Fruit fly (Drosophila melanogaster) whole organism, embryonic: ENCODE results near the gene CG11095.

Experiments
- CG10366 ChIP-seq: fragments of 200-800 bp; sonication (Bioruptor generic); IDR thresholded peaks from 2 replicates; pipeline ENCODE4 v1.3.6; 2022; ENCODE audit warnings: missing biosample characterization, missing genetic modification characterization
- CG12299 ChIP-seq: fragments of 200-800 bp; sonication (Bioruptor generic); optimal IDR thresholded peaks from 2 replicates; lab custom pipeline; 2018; ENCODE audit warnings: missing biosample characterization, mild to moderate bottlenecking, missing genetic modification characterization
- CG13123 ChIP-seq: fragments of 200-800 bp; sonication (Bioruptor generic); optimal IDR thresholded peaks from 2 replicates; lab custom pipeline; 2016; ENCODE audit warnings: missing biosample characterization, missing genetic modification characterization
- CG13287 ChIP-seq: fragments of 200-800 bp; sonication (Bioruptor generic); IDR thresholded peaks from 2 replicates; pipeline ENCODE4 v1.3.6; 2022; ENCODE audit warnings: missing biosample characterization, missing genetic modification characterization; ENCODE audit not compliant: partially characterized antibody
- CG13424 ChIP-seq: fragments of 200-800 bp; sonication (Bioruptor generic); optimal IDR thresholded peaks from 2 replicates; lab custom pipeline; 2019; ENCODE audit warnings: missing biosample characterization, mild to moderate bottlenecking, missing genetic modification characterization, moderate library complexity
- CG14710 ChIP-seq: fragments of 200-800 bp; sonication (Bioruptor generic); optimal IDR thresholded peaks from 3 replicates; lab custom pipeline; 2019; ENCODE audit warnings: missing biosample characterization, mild to moderate bottlenecking, missing genetic modification characterization, moderate library complexity
- CG14965 ChIP-seq: fragments of 200-800 bp; sonication (Bioruptor generic); optimal IDR thresholded peaks from 2 replicates; lab custom pipeline; 2016; ENCODE audit warnings: missing biosample characterization, missing genetic modification characterization, borderline replicate concordance
- CG16813 ChIP-seq: fragments of 200-800 bp; sonication (Bioruptor generic); IDR thresholded peaks from 3 replicates; pipeline ENCODE4 v1.3.6; 2022; ENCODE audit warnings: missing biosample characterization, missing genetic modification characterization; ENCODE audit not compliant: partially characterized antibody
- CG17328 ChIP-seq: fragments of 200-800 bp; sonication (Bioruptor generic); IDR thresholded peaks from 2 replicates; pipeline ENCODE4 v1.3.6; 2022; ENCODE audit warnings: missing biosample characterization, missing genetic modification characterization
- CG17359 ChIP-seq: fragments of 200-800 bp; sonication (Bioruptor generic); optimal IDR thresholded peaks from 3 replicates; lab custom pipeline; 2018; ENCODE audit warnings: missing biosample characterization, mild to moderate bottlenecking, missing genetic modification characterization, moderate library complexity
- CG17612 ChIP-seq: fragments of 200-800 bp; sonication (Bioruptor generic); IDR thresholded peaks from 2 replicates; pipeline ENCODE4 v1.3.6; 2022; ENCODE audit warnings: missing biosample characterization, missing genetic modification characterization
- CG18619 ChIP-seq: fragments of 200-800 bp; sonication (Bioruptor generic); optimal IDR thresholded peaks from 3 replicates; lab custom pipeline; 2017; ENCODE audit warnings: missing biosample characterization, mild to moderate bottlenecking, missing genetic modification characterization
- CG2129 ChIP-seq: fragments of 200-800 bp; sonication (Bioruptor generic); IDR thresholded peaks from 2 replicates; pipeline ENCODE4 v1.3.6; 2022; ENCODE audit warnings: missing biosample characterization, missing genetic modification characterization; ENCODE audit not compliant: partially characterized antibody
- CG3838 ChIP-seq: fragments of 200-800 bp; sonication (Bioruptor generic); optimal IDR thresholded peaks from 3 replicates; lab custom pipeline; 2016; ENCODE audit warnings: missing biosample characterization, missing genetic modification characterization
- CG4404 ChIP-seq: fragments of 200-800 bp; sonication (Bioruptor generic); IDR thresholded peaks from 2 replicates; pipeline ENCODE4 v1.3.6; 2022; ENCODE audit warnings: missing biosample characterization, missing genetic modification characterization
- CG4820 ChIP-seq: fragments of 200-800 bp; sonication (Bioruptor generic); optimal IDR thresholded peaks from 3 replicates; lab custom pipeline; 2016; ENCODE audit warnings: missing biosample characterization, missing genetic modification characterization
- CG6765 ChIP-seq: fragments of 200-800 bp; sonication (Bioruptor generic); optimal IDR thresholded peaks from 3 replicates; lab custom pipeline; 2017; ENCODE audit warnings: missing biosample characterization, mild to moderate bottlenecking, missing genetic modification characterization
- CG6791 ChIP-seq: fragments of 200-800 bp; sonication (Bioruptor generic); IDR thresholded peaks from 3 replicates; pipeline ENCODE4 v1.3.6; 2022; ENCODE audit warnings: missing biosample characterization, missing genetic modification characterization; ENCODE audit not compliant: partially characterized antibody
- CG9817 ChIP-seq: fragments of 200-800 bp; sonication (Bioruptor generic); optimal IDR thresholded peaks from 2 replicates; lab custom pipeline; 2018; ENCODE audit warnings: missing biosample characterization, mild to moderate bottlenecking, missing genetic modification characterization, moderate library complexity
- Dfd ChIP-seq, 2 experiments: fragments of >200 bp; optimal IDR thresholded peaks; 2 replicates each; lab custom pipeline; 2017; ENCODE audit warnings: missing biosample characterization in 2 of 2, missing genetic modification characterization in 2 of 2
- Eip74EF ChIP-seq, 2 experiments: fragments of 200-800 bp in 1 of 2; fragments of >200 bp in 1 of 2; sonication (Bioruptor generic) in 1 of 2; optimal IDR thresholded peaks; 2 replicates each; lab custom pipeline; 2017 to 2019; ENCODE audit warnings: missing biosample characterization in 2 of 2, missing genetic modification characterization in 2 of 2, mild to moderate bottlenecking in 1 of 2, moderate library complexity in 1 of 2
- Fer1 ChIP-seq: fragments of 200-800 bp; sonication (Bioruptor generic); optimal IDR thresholded peaks from 2 replicates; lab custom pipeline; 2017; ENCODE audit warnings: missing biosample characterization, mild to moderate bottlenecking, missing genetic modification characterization
- H2.0 ChIP-seq: fragments of 200-800 bp; sonication (Bioruptor generic); IDR thresholded peaks from 2 replicates; pipeline ENCODE4 v1.3.6; 2022; ENCODE audit warnings: missing biosample characterization, missing genetic modification characterization
- HHEX ChIP-seq: fragments of 200-800 bp; sonication (Bioruptor generic); optimal IDR thresholded peaks from 3 replicates; lab custom pipeline; 2017; ENCODE audit warnings: missing biosample characterization, mild to moderate bottlenecking, missing genetic modification characterization, missing genetic modification reagents
- Jarid2 ChIP-seq: fragments of 200-800 bp; sonication (Bioruptor generic); optimal IDR thresholded peaks from 3 replicates; lab custom pipeline; 2017; ENCODE audit warnings: mild to moderate bottlenecking, missing biosample characterization, missing genetic modification reagents, missing genetic modification characterization
- Lim3 ChIP-seq: fragments of 200-800 bp; sonication (Bioruptor generic); IDR thresholded peaks from 2 replicates; pipeline ENCODE4 v1.3.6; 2022; ENCODE audit warnings: missing biosample characterization, missing genetic modification characterization
- Lpt ChIP-seq: fragments of >200 bp; optimal IDR thresholded peaks from 2 replicates; lab custom pipeline; 2018; ENCODE audit warnings: missing biosample characterization, missing genetic modification characterization
- MBD-R2 ChIP-seq: fragments of 200-800 bp; sonication (Bioruptor generic); IDR thresholded peaks from 2 replicates; pipeline ENCODE4 v1.3.6; 2022; ENCODE audit warnings: missing biosample characterization, missing genetic modification characterization
- Opbp ChIP-seq: fragments of 200-800 bp; sonication (Bioruptor generic); IDR thresholded peaks from 3 replicates; pipeline ENCODE4 v1.3.6; 2022; ENCODE audit warnings: missing biosample characterization, missing genetic modification characterization; ENCODE audit not compliant: partially characterized antibody
- Optix ChIP-seq: fragments of 200-800 bp; sonication (Bioruptor generic); IDR thresholded peaks from 3 replicates; pipeline ENCODE4 v1.3.6; 2022; ENCODE audit warnings: missing biosample characterization, missing genetic modification characterization
- Rfx ChIP-seq: fragments of 200-800 bp; sonication (Bioruptor generic); IDR thresholded peaks from 2 replicates; pipeline ENCODE4 v1.3.6; 2022; ENCODE audit warnings: missing biosample characterization, missing genetic modification characterization
- Xrp1 ChIP-seq: fragments of 200-800 bp; sonication (Bioruptor generic); IDR thresholded peaks from 2 replicates; pipeline ENCODE4 v1.3.6; 2022; ENCODE audit warnings: missing biosample characterization, missing genetic modification characterization
- aop ChIP-seq: fragments of 200-800 bp; sonication (Bioruptor generic); IDR thresholded peaks from 2 replicates; pipeline ENCODE4 v1.3.6; 2022; ENCODE audit warnings: missing biosample characterization, missing genetic modification characterization
- chinmo ChIP-seq: fragments of 200-800 bp; sonication (Bioruptor generic); IDR thresholded peaks from 4 replicates; pipeline ENCODE4 v1.3.6; 2022; ENCODE audit warnings: missing biosample characterization, missing genetic modification characterization; ENCODE audit not compliant: partially characterized antibody
- dmrt11E ChIP-seq: fragments of 200-800 bp; sonication (Bioruptor generic); optimal IDR thresholded peaks from 3 replicates; lab custom pipeline; 2018; ENCODE audit warnings: missing biosample characterization, mild to moderate bottlenecking, missing genetic modification characterization, moderate library complexity
- gem ChIP-seq: fragments of 200-800 bp; sonication (Bioruptor generic); optimal IDR thresholded peaks from 2 replicates; lab custom pipeline; 2019; ENCODE audit warnings: missing biosample characterization, mild to moderate bottlenecking, missing genetic modification characterization, moderate library complexity
- insv ChIP-seq, 2 experiments: fragments of 200-800 bp; sonication (Bioruptor generic); optimal IDR thresholded peaks; 3 replicates each; lab custom pipeline; 2016 to 2018; ENCODE audit warnings: missing biosample characterization in 2 of 2, missing genetic modification characterization in 2 of 2
- lbe ChIP-seq: fragments of 200-800 bp; sonication (Bioruptor generic); optimal IDR thresholded peaks from 2 replicates; lab custom pipeline; 2016; ENCODE audit warnings: missing biosample characterization, mild to moderate bottlenecking, missing genetic modification characterization
- lov ChIP-seq, 2 experiments: fragments of 200-800 bp in 1 of 2; fragments of >200 bp in 1 of 2; sonication (Bioruptor generic) in 1 of 2; IDR thresholded peaks in 1 of 2; optimal IDR thresholded peaks in 1 of 2; 2 replicates in 1 of 2; 3 replicates in 1 of 2; pipeline versions ENCODE4 v1.3.6 to Lab custom; 2017 to 2022; ENCODE audit warnings: missing biosample characterization in 1 of 2, missing genetic modification characterization in 1 of 2
- luna ChIP-seq: fragments of 200-800 bp; sonication (Bioruptor generic); optimal IDR thresholded peaks from 2 replicates; lab custom pipeline; 2016; ENCODE audit warnings: missing biosample characterization, missing genetic modification characterization
- pan ChIP-seq, 4 experiments: fragments of >200 bp in 3 of 4; fragments of 200-800 bp in 1 of 4; sonication (Bioruptor generic) in 1 of 4; optimal IDR thresholded peaks in 3 of 4; IDR thresholded peaks in 1 of 4; 2 replicates each; pipeline versions ENCODE4 v1.3.6 to Lab custom; 2017 to 2022; ENCODE audit warnings: missing biosample characterization in 2 of 4, missing genetic modification characterization in 2 of 4, mixed read lengths in 1 of 4
- peb ChIP-seq: fragments of 200-800 bp; sonication (Bioruptor generic); IDR thresholded peaks from 2 replicates; pipeline ENCODE4 v1.3.6; 2022; ENCODE audit warnings: missing biosample characterization, missing genetic modification characterization
- phol ChIP-seq: fragments of 200-800 bp; sonication (Bioruptor generic); optimal IDR thresholded peaks from 3 replicates; lab custom pipeline; 2018; ENCODE audit warnings: missing biosample characterization, mild to moderate bottlenecking, missing genetic modification characterization, moderate library complexity
- repo ChIP-seq: fragments of 200-800 bp; sonication (Bioruptor generic); optimal IDR thresholded peaks from 2 replicates; lab custom pipeline; 2016; ENCODE audit warnings: missing biosample characterization, missing genetic modification characterization
- tin ChIP-seq: fragments of 200-800 bp; sonication (Bioruptor generic); optimal IDR thresholded peaks from 3 replicates; lab custom pipeline; 2016; ENCODE audit warnings: missing biosample characterization, missing genetic modification characterization
- tup ChIP-seq: fragments of 200-800 bp; sonication (Bioruptor generic); optimal IDR thresholded peaks from 2 replicates; lab custom pipeline; 2016; ENCODE audit warnings: missing biosample characterization, mild to moderate bottlenecking, missing genetic modification characterization, moderate library complexity
- zen ChIP-seq: fragments of 200-800 bp; sonication (Bioruptor generic); optimal IDR thresholded peaks from 3 replicates; lab custom pipeline; 2018; ENCODE audit warnings: missing biosample characterization, mild to moderate bottlenecking, missing genetic modification characterization, moderate library complexity

CG11095 gene

DNA sequence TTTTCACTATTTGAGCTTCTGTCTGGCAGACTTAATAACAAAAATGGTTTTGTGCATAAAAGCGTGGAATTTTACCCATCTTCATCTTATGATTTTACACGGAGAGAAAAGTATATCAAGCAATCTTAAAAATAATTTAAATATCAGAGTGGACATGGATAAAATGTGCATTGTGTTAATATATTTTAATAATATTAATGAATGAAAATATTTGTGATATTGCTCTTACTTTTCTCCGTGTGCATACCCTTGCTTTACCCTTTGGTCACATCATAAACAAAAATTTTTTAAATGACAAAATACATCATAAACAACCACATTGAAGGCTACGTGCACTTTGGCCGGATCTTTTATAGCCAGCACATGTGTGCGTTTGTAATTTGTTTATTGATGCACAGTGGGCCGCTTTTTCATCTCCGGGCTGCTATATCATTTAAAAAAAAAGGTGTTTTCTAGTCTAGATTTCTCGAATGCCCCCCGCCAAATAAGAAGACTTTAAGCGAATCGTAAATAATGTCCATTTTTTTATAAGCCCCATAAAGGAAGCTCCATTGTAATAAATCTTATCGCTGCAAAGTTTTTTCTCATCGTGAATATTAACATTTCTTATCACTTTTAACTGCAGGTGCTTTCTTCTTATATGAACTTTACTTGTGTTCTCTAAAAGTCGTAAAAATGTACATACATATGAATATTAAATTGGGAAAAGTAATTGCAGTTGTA lies 46.9 kb upstream of the CG11095 start (continued):
- no peak for TF ChIP-seq lov (optimal IDR thresholded peaks at IDR 0.05; lab: Kevin White, UChicago)
- 0 out of 3 replicates have a peak, but pooled peaks have one; percentile 6 for TF ChIP-seq lov (GFP tag; IDR thresholded peaks at IDR 0.05; lab: Robert Waterston, UW)
- TF ChIP-seq CG17359 (tag; lab: Kevin White, UChicago) = peak; percentile 76
- TF ChIP-seq CG2129 = no peak
- peak; percentile 32 for TF ChIP-seq HHEX
- peak; percentile 61 for TF ChIP-seq CG17328 (GFP tag; lab: Robert Waterston, UW)
- peak; percentile 45 for TF ChIP-seq Fer1
- no peak for TF ChIP-seq Lim3 (GFP tag; lab: Robert Waterston, UW)
- TF ChIP-seq dmrt11E = no peak
- TF ChIP-seq CG16813 (GFP tag; lab: Robert Waterston, UW) = no peak
- peak; percentile 57 for TF ChIP-seq Xrp1
- no peak for TF ChIP-seq CG17612
- TF ChIP-seq CG18619 = no peak
- no peak for TF ChIP-seq CG6791 (GFP tag; lab: Robert Waterston, UW)
- TF ChIP-seq MBD-R2 = no peak
- TF ChIP-seq CG9817 = no peak
- no peak for TF ChIP-seq Eip74EF (GFP tag; optimal IDR thresholded peaks at IDR 0.05; lab: Kevin White, UChicago)
- no peak for TF ChIP-seq zen (tag; lab: Kevin White, UChicago)
- TF ChIP-seq aop = no peak
- TF ChIP-seq CG4820 (GFP tag; lab: Kevin White, UChicago) = peak; percentile 34
- no peak for TF ChIP-seq luna (GFP tag; lab: Kevin White, UChicago)
- peak; percentile 60 for TF ChIP-seq Rfx
- TF ChIP-seq CG6765 (GFP tag; lab: Kevin White, UChicago) = no peak
- TF ChIP-seq Optix (GFP tag; lab: Robert Waterston, UW) = peak; percentile 61; the same call in 2 of the 3 replicates
- no peak for TF ChIP-seq CG12299
- no peak for TF ChIP-seq Jarid2 (GFP tag; lab: Kevin White, UChicago)
- no peak for TF ChIP-seq repo
- TF ChIP-seq CG14965 (GFP tag; lab: Kevin White, UChicago) = no peak
- no peak for TF ChIP-seq CG10366
- TF ChIP-seq lbe (GFP tag; lab: Kevin White, UChicago) = no peak
- no peak for TF ChIP-seq CG4404 (GFP tag; lab: Robert Waterston, UW)
- TF ChIP-seq tin = peak; percentile 4
- no peak for TF ChIP-seq CG3838
- 0 out of 2 replicates have a peak, but pooled peaks have one; percentile 20 for TF ChIP-seq H2.0 (GFP tag; lab: Robert Waterston, UW)
- TF ChIP-seq pan (optimal IDR thresholded peaks at IDR 0.05; lab: Kevin White, UChicago) = no peak
- TF ChIP-seq pan (GFP tag; optimal IDR thresholded peaks at IDR 0.05 in 1 of 2, IDR thresholded peaks at IDR 0.05 in 1 of 2) = peak in 1 of 2 experiments; percentile 56
- no peak for TF ChIP-seq insv (GFP tag; optimal IDR thresholded peaks at IDR 0.05; lab: Kevin White, UChicago)
- TF ChIP-seq peb (GFP tag; lab: Robert Waterston, UW) = peak; percentile 15; the same call in 1 of the 2 replicates
- no peak for TF ChIP-seq tup
- no peak for TF ChIP-seq CG13287 (GFP tag; lab: Robert Waterston, UW)
- TF ChIP-seq CG13424 (tag; lab: Kevin White, UChicago) = peak; percentile 60
- TF ChIP-seq Lpt (GFP tag; lab: Kevin White, UChicago) = no peak
- no peak for TF ChIP-seq Dfd (GFP tag; optimal IDR thresholded peaks at IDR 0.05; lab: Kevin White, UChicago)
- no peak for TF ChIP-seq chinmo (GFP tag; lab: Robert Waterston, UW)
- no peak for TF ChIP-seq Opbp
- peak; percentile 75 for TF ChIP-seq gem
- no peak for TF ChIP-seq CG13123 (GFP tag; lab: Kevin White, UChicago)
- TF ChIP-seq phol = peak; percentile 59
- peak; percentile 34 for TF ChIP-seq CG14710
